Worm (Caenorhabditis elegans): ENCODE results near the gene srh-8.

DNA sequence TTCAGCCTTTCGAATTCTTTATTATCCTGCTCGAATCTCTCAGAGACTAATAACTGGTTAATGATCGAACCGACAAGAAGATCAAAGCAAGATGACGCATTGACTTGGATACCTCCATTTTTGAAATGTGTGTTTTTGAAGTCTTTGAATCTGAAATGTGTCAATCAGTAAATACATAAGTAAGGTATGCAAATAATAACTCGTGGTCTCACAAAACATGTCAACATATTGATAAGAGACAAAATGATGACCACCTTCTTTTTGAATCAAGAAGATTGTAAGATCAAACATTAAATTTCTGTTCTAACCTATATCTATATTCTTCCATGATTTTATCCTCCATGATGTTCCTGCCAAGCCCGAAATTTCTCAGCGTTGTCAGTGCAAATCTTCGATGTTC, 35.7 kb upstream of the srh-8 start:
- no peak for TF ChIP-seq ZK546.5 (tag; optimal IDR thresholded peaks at IDR 0.05)
- no peak for TF ChIP-seq ztf-11 (tag; optimal IDR thresholded peaks at IDR 0.05)
- TF ChIP-seq spr-3 (GFP tag; optimal IDR thresholded peaks at IDR 0.05): no peak
- no peak for TF ChIP-seq attf-4 (tag; optimal IDR thresholded peaks at IDR 0.05)
- no peak for TF ChIP-seq nhr-25 (tag; optimal IDR thresholded peaks at IDR 0.05; ENCODE audit: borderline replicate concordance, insufficient read depth)
- no peak for TF ChIP-seq nhr-10 (tag; optimal IDR thresholded peaks at IDR 0.05)
- no peak for TF ChIP-seq rbr-2 (tag; optimal IDR thresholded peaks at IDR 0.05)
- no peak for TF ChIP-seq ceh-32 (tag; optimal IDR thresholded peaks at IDR 0.05; ENCODE audit: poor library complexity)
- no peak for TF ChIP-seq ceh-82 (tag; optimal IDR thresholded peaks at IDR 0.05)
- TF ChIP-seq madf-5 (GFP tag; IDR thresholded peaks at IDR 0.05): no peak
- TF ChIP-seq dmd-8 (GFP tag; IDR thresholded peaks at IDR 0.05): no peak
- no peak for TF ChIP-seq lin-1 (GFP tag; IDR thresholded peaks at IDR 0.05)
- no peak for TF ChIP-seq aha-1 (tag)

All from whole organism, L4 larva.